Worm (Caenorhabditis elegans): ENCODE results near the gene srb-18.

The srb-18 gene

DNA sequence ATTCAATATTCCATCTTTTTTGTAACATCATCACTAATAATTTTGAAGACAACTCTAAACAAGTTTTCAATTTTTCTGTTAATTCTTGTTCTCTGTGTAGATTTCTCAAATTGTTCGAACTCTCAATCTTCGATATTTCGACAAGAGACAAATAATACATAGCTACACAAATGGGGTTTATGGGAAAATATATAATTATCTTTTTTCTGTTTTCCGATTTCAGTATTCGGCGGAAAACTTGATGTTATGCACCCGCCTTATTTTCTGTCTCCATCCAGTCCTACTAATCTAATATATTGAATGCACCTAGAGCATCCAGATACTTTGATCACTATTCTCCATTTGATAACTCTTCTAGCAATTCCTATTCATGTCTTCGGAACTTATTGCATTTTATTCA, 24.0 kb downstream of the srb-18 start, which contains the start of gene srh-268:
Gene srh-268, plus strand, starts transcription at position 301 of the 400 bp plus-strand sequence.
- TF ChIP-seq him-1 (tag; optimal IDR thresholded peaks at IDR 0.05): no peak
- no peak for TF ChIP-seq W03F9.2 (tag; optimal IDR thresholded peaks at IDR 0.05)
- TF ChIP-seq dao-5 (tag; optimal IDR thresholded peaks at IDR 0.05): no peak

DNA sequence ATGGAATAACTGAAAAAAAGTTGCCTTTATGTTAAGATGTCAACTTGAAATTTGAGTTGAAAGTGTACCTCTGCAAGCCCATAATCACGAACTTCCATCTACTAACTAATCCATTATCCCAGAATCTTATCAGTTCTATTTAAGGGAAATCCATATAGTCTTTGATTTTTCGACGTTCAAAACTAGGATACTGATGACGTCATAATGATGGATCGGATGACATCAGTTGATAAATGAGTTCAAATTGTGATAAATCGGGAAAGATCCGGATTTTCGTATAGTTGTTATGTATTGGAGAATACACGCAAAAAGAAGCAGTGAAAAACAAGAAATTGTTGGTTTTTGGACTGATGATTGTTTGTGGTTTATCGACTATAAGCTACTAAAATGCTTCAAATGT, 28.7 kb downstream of the srb-18 start:
- TF ChIP-seq dao-5 (tag; optimal IDR thresholded peaks at IDR 0.05): no peak

DNA sequence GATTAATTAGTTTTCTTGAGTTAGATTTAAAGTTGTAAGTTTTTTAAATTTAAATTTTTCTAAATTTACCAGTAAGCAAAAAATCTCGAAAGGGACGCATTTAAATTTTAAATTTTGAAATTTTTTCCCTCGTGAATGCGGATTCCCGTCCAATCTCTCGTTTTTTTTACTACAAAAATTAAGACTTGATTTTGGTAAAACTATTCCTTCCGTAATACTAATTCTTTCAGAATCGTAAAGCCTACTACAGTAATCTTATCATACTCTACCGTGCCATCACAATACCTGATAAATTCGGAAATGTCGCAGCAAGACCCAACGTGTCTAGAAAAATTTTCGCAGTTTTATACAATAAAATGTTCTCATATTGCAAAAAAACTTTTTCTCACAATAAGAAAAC, 30.1 kb downstream of the srb-18 start, which contains the start of the genes C54F6.19 and nhx-3:
Gene C54F6.19, plus strand, starts transcription at position 301 of the 400 bp plus-strand sequence.
Gene nhx-3, minus strand, starts transcription at position 337 of the 400 bp plus-strand sequence.
- no peak for TF ChIP-seq W03F9.2 (tag; optimal IDR thresholded peaks at IDR 0.05)
- TF ChIP-seq dao-5 (tag; optimal IDR thresholded peaks at IDR 0.05): no peak
- no peak for TF ChIP-seq him-1 (tag; optimal IDR thresholded peaks at IDR 0.05)

DNA sequence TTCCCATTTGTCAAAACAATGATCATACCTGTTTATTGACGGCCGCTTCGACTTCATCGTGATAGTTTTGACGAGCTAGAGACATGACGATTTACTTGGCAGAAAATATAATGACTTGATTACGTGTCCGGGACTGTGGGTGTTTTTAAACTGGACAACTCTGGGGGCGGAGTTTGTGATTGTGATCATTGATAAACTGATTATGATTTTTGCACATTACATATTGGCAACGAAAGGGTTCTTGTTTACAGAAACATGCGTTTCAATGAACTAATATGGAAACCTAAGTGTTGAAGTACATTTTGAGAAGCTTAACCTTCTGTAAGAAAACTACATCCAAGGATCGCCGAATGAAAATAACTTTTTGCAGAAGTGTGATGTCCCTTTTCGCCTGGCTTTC, 32.4 kb downstream of the srb-18 start, which contains the start of gene ftn-1:
Gene ftn-1, minus strand, starts transcription at position 101 of the 400 bp plus-strand sequence.
- TF ChIP-seq W03F9.2 (tag; optimal IDR thresholded peaks at IDR 0.05) (no peak), dao-5 (tag; optimal IDR thresholded peaks at IDR 0.05) (no peak), him-1 (tag; optimal IDR thresholded peaks at IDR 0.05) (no peak)

DNA sequence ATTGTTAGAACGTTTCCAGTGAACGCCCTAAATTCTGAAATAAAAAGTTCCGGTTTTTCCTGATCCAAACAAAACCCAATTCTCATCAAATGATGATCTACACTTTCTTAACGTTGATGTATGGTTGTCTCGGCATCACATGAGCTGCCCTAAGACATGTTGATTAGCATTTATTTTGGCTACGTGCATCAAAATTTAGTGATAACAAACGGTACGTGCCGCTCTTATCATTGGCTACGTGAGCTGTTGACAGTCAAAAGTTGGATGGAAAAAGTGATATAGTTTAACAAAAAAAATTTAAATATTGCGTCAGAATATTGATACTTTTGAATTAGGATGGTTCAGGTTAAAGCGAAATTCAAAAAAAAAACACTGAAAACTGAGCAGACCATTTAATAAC, 33.0 kb downstream of the srb-18 start:
- TF ChIP-seq dao-5 (tag; optimal IDR thresholded peaks at IDR 0.05): no peak
- TF ChIP-seq W03F9.2 (tag; optimal IDR thresholded peaks at IDR 0.05): no peak
- TF ChIP-seq him-1 (tag; optimal IDR thresholded peaks at IDR 0.05): no peak

DNA sequence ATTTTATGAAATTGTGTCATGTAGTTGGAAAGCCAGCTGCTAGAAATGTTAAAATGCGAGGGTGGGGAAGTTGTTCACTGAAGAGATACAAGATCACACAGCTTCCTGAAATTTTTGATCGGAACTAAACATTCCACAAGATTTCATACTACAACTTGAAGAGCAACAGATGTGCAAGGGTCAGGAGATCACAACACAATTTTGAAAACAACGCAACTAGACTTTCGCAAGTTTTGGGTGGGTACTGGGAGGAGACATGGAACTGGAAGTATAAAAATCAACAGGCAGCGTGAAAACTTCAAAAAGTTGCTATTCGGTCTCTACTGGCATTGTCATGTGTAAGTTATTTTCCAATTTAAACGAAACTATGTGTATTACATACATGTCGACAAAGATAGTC, 36.8 kb downstream of the srb-18 start, which contains the start of gene F19F10.3:
Gene F19F10.3, plus strand, starts transcription at position 301 of the 400 bp plus-strand sequence.
- no peak for TF ChIP-seq him-1 (tag; optimal IDR thresholded peaks at IDR 0.05)
- TF ChIP-seq W03F9.2 (tag; optimal IDR thresholded peaks at IDR 0.05): no peak
- TF ChIP-seq dao-5 (tag; optimal IDR thresholded peaks at IDR 0.05): no peak

DNA sequence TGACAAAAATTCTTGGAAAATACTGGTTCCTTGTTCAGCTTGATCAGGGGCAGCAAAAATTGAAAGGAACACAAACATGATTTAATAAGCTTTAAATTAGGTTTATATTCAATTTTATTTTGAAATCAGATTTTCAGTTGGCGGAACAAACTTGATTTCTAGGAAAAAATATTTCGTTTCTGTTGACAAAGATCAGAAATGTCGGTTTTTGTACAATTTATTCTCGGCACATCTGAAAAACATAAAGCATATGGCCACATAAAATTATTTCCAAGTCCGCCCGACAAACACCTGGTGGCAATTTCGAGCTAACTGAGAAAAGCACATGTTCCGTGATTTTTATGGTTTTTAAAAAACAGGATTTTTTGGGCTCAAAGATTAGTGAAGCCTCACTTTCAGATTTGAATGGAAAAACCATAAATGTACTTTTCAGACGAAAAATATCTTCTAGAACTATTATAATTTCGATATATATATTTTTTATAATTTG, 38.9 kb downstream of the srb-18 start, which contains the start of gene ttr-10:
Gene ttr-10, minus strand, starts transcription at position 51 of the 490 bp plus-strand sequence.
- TF ChIP-seq W03F9.2 (tag; optimal IDR thresholded peaks at IDR 0.05) (no peak), dao-5 (tag; optimal IDR thresholded peaks at IDR 0.05) (no peak), him-1 (tag; optimal IDR thresholded peaks at IDR 0.05) (no peak)

DNA sequence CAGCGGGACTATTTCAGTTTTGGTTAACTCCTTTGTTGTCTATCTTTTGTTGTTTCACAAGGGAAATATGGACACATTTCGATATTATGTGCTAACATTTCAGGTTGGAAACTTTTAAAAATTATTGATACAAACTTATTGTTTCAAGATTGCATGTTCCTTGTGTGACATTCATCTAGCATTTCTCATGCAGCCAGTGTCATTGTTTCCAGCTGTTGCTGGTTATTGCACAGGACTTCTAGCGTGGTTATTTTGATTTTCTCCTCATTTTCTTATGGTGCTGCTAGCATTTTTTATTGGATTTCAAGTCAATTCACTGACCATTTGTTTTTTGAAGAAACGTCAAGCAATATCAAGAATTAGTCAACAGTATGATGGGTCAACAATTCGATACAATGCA, 40.8 kb downstream of the srb-18 start:
- TF ChIP-seq W03F9.2 (tag; optimal IDR thresholded peaks at IDR 0.05) (no peak), dao-5 (tag; optimal IDR thresholded peaks at IDR 0.05) (no peak), him-1 (tag; optimal IDR thresholded peaks at IDR 0.05) (no peak)

DNA sequence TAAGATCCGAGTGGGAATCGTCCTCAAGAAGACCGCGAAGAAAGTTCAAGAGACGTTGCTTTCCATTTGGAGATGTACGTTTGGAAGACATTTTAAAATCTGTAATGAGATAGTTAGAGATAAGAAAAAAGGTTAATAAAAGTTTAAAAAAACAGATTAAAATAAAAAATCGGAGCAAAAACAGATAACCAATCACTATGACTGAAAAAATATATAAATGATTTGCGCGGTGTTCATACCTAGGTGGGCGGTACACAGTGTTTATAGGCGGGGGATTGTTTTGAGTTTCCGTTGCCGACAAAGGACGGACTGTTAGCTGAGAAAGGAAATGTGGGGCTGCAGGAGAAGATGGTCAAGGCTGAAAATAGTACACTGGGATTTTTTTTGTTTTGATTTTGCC, 43.7 kb downstream of the srb-18 start, which contains the start of gene ets-7:
Gene ets-7, minus strand, starts transcription at position 101 of the 400 bp plus-strand sequence.
- TF ChIP-seq W03F9.2 (tag; optimal IDR thresholded peaks at IDR 0.05): no peak
- TF ChIP-seq dao-5 (tag; optimal IDR thresholded peaks at IDR 0.05): no peak
- TF ChIP-seq him-1 (tag; optimal IDR thresholded peaks at IDR 0.05): no peak

DNA sequence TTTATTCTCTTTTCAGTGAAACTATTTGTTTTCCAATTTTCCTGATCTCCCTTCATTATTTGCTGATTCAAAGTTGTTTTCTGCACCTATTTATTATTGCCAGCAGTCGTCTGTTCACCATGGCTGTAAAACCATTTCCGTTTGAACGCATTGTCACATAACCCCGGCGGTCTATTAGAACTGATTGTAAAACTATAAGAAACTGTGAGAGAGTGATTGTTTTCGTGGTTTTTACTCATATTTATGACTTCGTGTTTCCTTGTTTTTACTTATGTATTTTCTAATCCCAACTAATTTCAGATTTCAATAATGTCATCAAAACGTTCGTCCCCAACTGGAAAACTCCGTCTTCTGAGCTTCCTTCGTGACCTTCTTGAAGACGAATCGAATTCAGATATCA, 47.9 kb downstream of the srb-18 start, which contains the start of gene F19F10.1:
Gene F19F10.1, plus strand, starts transcription at position 301 of the 400 bp plus-strand sequence.
- TF ChIP-seq dao-5 (tag; optimal IDR thresholded peaks at IDR 0.05) (no peak), him-1 (tag; optimal IDR thresholded peaks at IDR 0.05) (no peak), W03F9.2 (tag; optimal IDR thresholded peaks at IDR 0.05) (no peak)
